Worm (Caenorhabditis elegans): Measurements from ENCODE around the gene gst-22.

The gst-22 gene

ce11 chrV:16218972-16219757 is 12.9 kb downstream of the gst-22 start, which contains the start of gene glc-1:
Gene glc-1, plus strand, starts transcription at chrV:16219634.
- peak; percentile 42 for TF ChIP-seq B0261.1 (tag; optimal IDR thresholded peaks at IDR 0.05)
- no peak for TF ChIP-seq mes-4 (tag; optimal IDR thresholded peaks at IDR 0.05)
- peak; percentile 29 for TF ChIP-seq rpc-1 (optimal IDR thresholded peaks at IDR 0.05)
- peak; percentile 74 for TF ChIP-seq rpc-1 (tag; optimal IDR thresholded peaks at IDR 0.05)
- no peak for TF ChIP-seq snpc-4 (GFP tag; optimal IDR thresholded peaks at IDR 0.05)
- TF ChIP-seq snpc-4 (tag; optimal IDR thresholded peaks at IDR 0.05) = peak in 1 of 4 experiments; percentile 21
- peak; percentile 74 for TF ChIP-seq tbp1 (GFP tag; optimal IDR thresholded peaks at IDR 0.05)
- TF ChIP-seq K11D2.4 (GFP tag; IDR thresholded peaks at IDR 0.05) = no peak
- TF ChIP-seq attf-6 (GFP tag; IDR thresholded peaks at IDR 0.05) = 0 out of 2 replicates have a peak, but pooled peaks have one; percentile 27

- no peak for TF ChIP-seq egl-44 (GFP tag; IDR thresholded peaks at IDR 0.05)
- no peak for TF ChIP-seq athp-1 (tag; optimal IDR thresholded peaks at IDR 0.05)
- TF ChIP-seq snpc-1.3 (tag; optimal IDR thresholded peaks at IDR 0.05; ENCODE audit: insufficient read depth) = no peak
- no peak for TF ChIP-seq F22D6.2 (tag; optimal IDR thresholded peaks at IDR 0.05)
- TF ChIP-seq ztf-26 (tag; optimal IDR thresholded peaks at IDR 0.05) = no peak
- no peak for TF ChIP-seq nfya-2 (GFP tag; IDR thresholded peaks at IDR 0.05)
- no peak for TF ChIP-seq hrde-1 (tag; optimal IDR thresholded peaks at IDR 0.05; ENCODE audit: borderline replicate concordance)
- TF ChIP-seq ceh-58 (GFP tag; IDR thresholded peaks at IDR 0.05) = no peak
- TF ChIP-seq C17E4.6 (GFP tag; IDR thresholded peaks at IDR 0.05) = no peak
- no peak for TF ChIP-seq sea-2 (GFP tag; IDR thresholded peaks at IDR 0.05)
- no peak for TF ChIP-seq nfyb-1 (GFP tag; IDR thresholded peaks at IDR 0.05)
- TF ChIP-seq tbp1 (GFP tag; optimal IDR thresholded peaks at IDR 0.05) = no peak
- no peak for TF ChIP-seq bed-2 (GFP tag; IDR thresholded peaks at IDR 0.05)
- no peak for TF ChIP-seq F55B11.4 (tag; optimal IDR thresholded peaks at IDR 0.05; ENCODE audit: borderline replicate concordance, insufficient read depth)
- TF ChIP-seq pbrm-1 (GFP tag; IDR thresholded peaks at IDR 0.05) = no peak
These were observed 13.6 kb downstream of the gst-22 start, which contains the start of gene F11A5.15 for ce11 chrV:16218522-16218921. Gene F11A5.15, minus strand, starts transcription at chrV:16218622.

- no peak for TF ChIP-seq F10E7.11 (tag; optimal IDR thresholded peaks at IDR 0.05)
These were observed 17.6 kb downstream of the gst-22 start, which contains the start of gene F11A5.9 for ce11 chrV:16214505-16214904. Gene F11A5.9, plus strand, starts transcription at chrV:16214890.

ce11 chrV:16213323-16213722 is 18.8 kb downstream of the gst-22 start:
- peak; percentile 30 for TF ChIP-seq somi-1 (GFP tag; optimal IDR thresholded peaks at IDR 0.05)
- peak; percentile 65 for TF ChIP-seq ztf-26 (tag; optimal IDR thresholded peaks at IDR 0.05)
- peak; percentile 58; the same call in 1 of the 2 replicates for TF ChIP-seq C06A6.2 (GFP tag; conservative IDR thresholded peaks at IDR 0.05)
- TF ChIP-seq tbp1 (GFP tag; optimal IDR thresholded peaks at IDR 0.05) = no peak

- no peak for TF ChIP-seq snpc-4 (GFP tag; optimal IDR thresholded peaks at IDR 0.05)
- no peak for TF ChIP-seq snpc-4 (tag; optimal IDR thresholded peaks at IDR 0.05)
- no peak for TF ChIP-seq lir-1 (GFP tag; conservative IDR thresholded peaks at IDR 0.05)
- no peak for TF ChIP-seq rpc-1 (optimal IDR thresholded peaks at IDR 0.05)
- no peak for TF ChIP-seq rpc-1 (tag; optimal IDR thresholded peaks at IDR 0.05)
- TF ChIP-seq dpl-1 (GFP tag; optimal IDR thresholded peaks at IDR 0.05) = no peak
- TF ChIP-seq hrde-1 (tag; optimal IDR thresholded peaks at IDR 0.05; ENCODE audit: borderline replicate concordance) = no peak
- no peak for TF ChIP-seq B0261.1 (tag; optimal IDR thresholded peaks at IDR 0.05)
- TF ChIP-seq ceh-79 (tag; optimal IDR thresholded peaks at IDR 0.05) = no peak
- TF ChIP-seq F10E7.11 (tag; optimal IDR thresholded peaks at IDR 0.05) = no peak
- no peak for TF ChIP-seq nfya-2 (GFP tag; IDR thresholded peaks at IDR 0.05)
- TF ChIP-seq akir-1 (GFP tag; optimal IDR thresholded peaks at IDR 0.05) = no peak
- no peak for TF ChIP-seq mes-4 (tag; optimal IDR thresholded peaks at IDR 0.05)
These were observed 20.4 kb downstream of the gst-22 start for ce11 chrV:16211713-16212112.

All from whole organism, young adult.